Fruit fly (Drosophila melanogaster) S2 (cell line): ENCODE results near the gene CG8051.

Source experiments
- CG8478 ChIP-seq: fragments of >200 bp; optimal IDR thresholded peaks from 2 replicates; lab custom pipeline; 2018
- CTCF ChIP-seq, 2 experiments: fragments of >200 bp; optimal IDR thresholded peaks; 2 replicates each; lab custom pipeline; 2018

Gene CG8051

dm6 chrX:19318924-19319323 lies 11.2 kb upstream of the CG8051 start:
- no peak for TF ChIP-seq CG8478 (lab: Kevin White, UChicago)
- TF ChIP-seq CTCF (optimal IDR thresholded peaks at IDR 0.05; lab: Kevin White, UChicago), result no peak

DNA sequence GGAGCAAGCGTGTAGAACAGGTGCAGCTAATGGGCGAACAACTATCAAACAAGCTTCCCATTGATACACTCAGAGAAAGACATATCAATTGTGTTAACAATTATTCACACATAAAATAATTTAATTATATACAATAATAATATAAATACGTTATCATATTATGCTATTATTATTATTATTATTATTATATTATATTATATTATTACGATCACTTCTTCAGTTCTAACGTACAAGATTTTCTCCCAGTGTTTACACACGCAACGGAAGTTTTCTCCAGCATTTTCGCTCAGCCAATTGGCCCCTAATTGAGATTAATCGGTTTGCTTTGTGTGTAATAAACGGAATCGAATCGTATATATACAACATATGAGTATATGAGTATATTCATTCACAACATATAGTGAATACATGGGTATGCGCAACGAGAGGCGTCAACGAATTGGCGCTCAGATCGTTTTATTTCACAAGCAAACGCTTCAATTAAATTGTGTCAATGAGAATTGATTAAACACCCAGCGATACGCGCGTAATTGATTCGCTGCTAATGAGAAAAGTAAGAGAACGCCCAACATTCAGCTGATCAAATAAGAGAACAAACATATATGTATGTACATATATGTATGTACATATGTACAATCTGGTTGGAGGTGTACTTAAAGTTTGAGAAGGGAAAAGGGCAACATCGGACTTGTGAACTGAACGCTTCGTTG lies 9.5 kb upstream of the CG8051 start:
- TF ChIP-seq CG8478 (lab: Kevin White, UChicago) (no peak), CTCF (optimal IDR thresholded peaks at IDR 0.05; lab: Kevin White, UChicago) (no peak)

DNA sequence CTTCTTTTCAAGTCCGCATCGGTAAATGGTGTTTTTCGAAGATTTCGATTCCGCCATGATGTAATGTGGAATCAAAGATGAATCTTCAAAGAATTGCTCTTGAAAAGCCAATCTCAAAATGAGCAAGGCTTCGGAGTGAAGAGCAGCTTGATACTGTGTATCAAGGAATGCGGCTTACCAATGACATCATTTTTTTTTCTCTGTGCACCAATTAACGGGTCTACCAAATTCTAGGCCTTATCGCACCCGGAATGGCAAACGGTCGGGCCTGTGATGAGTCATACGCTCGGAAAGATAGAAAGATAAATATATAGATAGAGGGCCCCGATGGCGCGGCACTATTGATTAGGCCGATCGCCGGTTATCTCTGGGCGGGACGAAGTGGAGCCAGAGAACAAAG lies 8.9 kb upstream of the CG8051 start:
- TF ChIP-seq CTCF (optimal IDR thresholded peaks at IDR 0.05; lab: Kevin White, UChicago) (no peak), CG8478 (lab: Kevin White, UChicago) (no peak)

dm6 chrX:19315421-19316260 lies 7.9 kb upstream of the CG8051 start:
- no peak for TF ChIP-seq CG8478 (lab: Kevin White, UChicago)
- no peak for TF ChIP-seq CTCF (optimal IDR thresholded peaks at IDR 0.05; lab: Kevin White, UChicago)

DNA sequence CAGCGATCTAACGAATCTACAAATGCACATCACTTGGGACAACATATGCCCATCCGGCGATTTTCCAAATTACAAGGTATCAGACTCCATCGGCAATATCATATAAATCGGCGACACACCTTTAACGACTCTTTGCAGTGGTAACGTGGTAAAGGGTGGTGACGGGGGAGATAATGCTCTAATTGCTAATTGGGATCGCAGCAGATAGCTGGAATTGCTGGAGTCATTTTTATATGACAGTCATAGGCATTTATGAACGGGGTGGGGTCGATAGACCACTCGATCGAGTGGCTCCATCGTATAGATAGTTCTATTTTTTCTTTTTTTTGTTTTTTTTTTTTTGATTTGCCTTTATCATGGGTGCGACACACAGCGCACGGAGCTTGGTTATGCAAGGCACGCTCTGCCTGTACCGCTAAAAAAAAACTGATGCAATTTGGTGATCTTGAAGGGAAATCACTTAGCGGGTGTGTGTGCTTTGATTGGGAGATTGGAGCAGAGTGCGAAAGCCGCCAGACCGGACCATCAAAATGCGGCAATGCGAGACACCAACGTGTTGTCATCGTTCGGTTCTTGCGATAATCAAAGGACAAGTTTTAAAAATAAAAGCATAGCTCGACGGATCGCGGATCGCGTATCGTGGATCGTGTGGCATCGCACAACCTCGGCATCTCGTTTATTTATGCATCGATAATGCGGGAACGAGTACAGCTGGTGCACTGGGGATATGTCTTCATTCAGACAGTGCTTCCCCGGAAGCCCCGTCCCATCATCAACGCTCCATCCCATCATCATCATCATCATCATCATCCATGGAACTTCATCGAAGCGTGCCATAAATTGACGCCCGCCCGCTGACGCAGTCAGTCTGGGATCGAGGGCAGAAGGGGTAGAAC lies 6.8 kb upstream of the CG8051 start:
- no peak for TF ChIP-seq CG8478 (lab: Kevin White, UChicago)
- no peak for TF ChIP-seq CTCF (optimal IDR thresholded peaks at IDR 0.05; lab: Kevin White, UChicago)

dm6 chrX:19309648-19310047 lies 1.9 kb upstream of the CG8051 start:
- TF ChIP-seq CTCF (optimal IDR thresholded peaks at IDR 0.05; lab: Kevin White, UChicago) (no peak), CG8478 (lab: Kevin White, UChicago) (no peak)

DNA sequence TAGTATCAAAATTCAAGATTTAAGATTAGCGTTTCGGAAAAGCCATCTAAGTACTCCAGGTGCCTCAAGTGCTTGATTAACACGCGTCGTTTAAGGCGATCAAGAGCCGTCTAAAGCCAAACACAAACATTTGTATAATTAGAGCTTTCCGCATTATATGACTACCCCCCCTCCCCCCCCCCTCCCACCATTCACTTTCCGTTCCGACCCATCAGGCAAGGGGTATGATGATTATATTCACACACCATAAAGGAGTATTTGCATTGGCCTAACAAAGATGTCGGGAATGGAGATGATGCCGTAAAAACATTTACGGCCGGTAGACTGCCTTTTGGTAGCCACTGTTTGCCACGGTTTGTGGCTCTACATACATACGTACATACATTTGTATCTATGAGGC lies 1.2 kb downstream of the CG8051 start:
- TF ChIP-seq CG8478 (lab: Kevin White, UChicago) (no peak), CTCF (optimal IDR thresholded peaks at IDR 0.05; lab: Kevin White, UChicago) (no peak)

dm6 chrX:19305172-19305571 lies 2.6 kb downstream of the CG8051 start:
- TF ChIP-seq CG8478 (lab: Kevin White, UChicago) (no peak), CTCF (optimal IDR thresholded peaks at IDR 0.05; lab: Kevin White, UChicago) (no peak)

DNA sequence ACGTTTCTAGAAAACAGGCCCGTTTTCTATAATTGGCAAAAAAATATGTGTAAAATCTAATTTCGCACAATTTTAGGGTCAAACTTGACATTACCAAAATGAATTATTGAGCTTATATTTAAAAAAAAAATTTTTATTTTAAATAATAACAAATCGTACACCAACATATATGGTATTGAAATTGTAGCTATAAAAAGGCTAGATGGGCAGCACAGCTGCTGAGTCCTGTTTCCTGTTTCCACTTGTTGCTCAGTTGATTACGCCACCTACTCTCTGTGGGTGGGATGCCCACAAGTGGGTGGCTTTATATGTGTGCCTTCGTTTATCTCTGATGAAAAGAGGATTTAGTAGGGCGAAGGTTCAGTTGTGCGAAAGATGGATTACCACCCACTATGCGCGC lies 8.4 kb downstream of the CG8051 start:
- TF ChIP-seq CTCF (optimal IDR thresholded peaks at IDR 0.05; lab: Kevin White, UChicago) (no peak), CG8478 (lab: Kevin White, UChicago) (no peak)

DNA sequence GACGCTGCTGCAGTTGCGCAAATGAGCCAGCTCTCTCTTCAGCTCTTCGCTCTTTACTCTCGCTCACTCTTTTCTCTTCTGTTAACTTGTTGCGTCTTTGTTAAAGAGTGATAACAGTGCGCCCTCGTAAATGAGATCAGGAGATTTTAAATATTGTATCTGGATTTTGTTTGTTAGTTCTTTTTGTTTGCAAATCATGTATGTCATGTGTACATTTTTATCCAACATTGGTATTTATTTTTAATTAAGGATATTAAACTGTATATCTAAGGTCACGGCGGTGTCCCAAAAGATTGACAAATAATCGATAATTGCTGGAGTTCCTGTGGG lies 9.0 kb downstream of the CG8051 start:
- TF ChIP-seq CG8478 (lab: Kevin White, UChicago), result no peak
- no peak for TF ChIP-seq CTCF (optimal IDR thresholded peaks at IDR 0.05; lab: Kevin White, UChicago)

dm6 chrX:19297899-19298784 lies 9.6 kb downstream of the CG8051 start, which contains the start of gene CG8034:
CG8034 (minus strand) TSS chrX:19298162.
- TF ChIP-seq CTCF (optimal IDR thresholded peaks at IDR 0.05; lab: Kevin White, UChicago) (no peak), CG8478 (lab: Kevin White, UChicago) (no peak)

- TF ChIP-seq CG8478 (lab: Kevin White, UChicago) (no peak), CTCF (optimal IDR thresholded peaks at IDR 0.05; lab: Kevin White, UChicago) (no peak)
Observed at dm6 chrX:19295831-19296423, 11.8 kb downstream of the CG8051 start.

DNA sequence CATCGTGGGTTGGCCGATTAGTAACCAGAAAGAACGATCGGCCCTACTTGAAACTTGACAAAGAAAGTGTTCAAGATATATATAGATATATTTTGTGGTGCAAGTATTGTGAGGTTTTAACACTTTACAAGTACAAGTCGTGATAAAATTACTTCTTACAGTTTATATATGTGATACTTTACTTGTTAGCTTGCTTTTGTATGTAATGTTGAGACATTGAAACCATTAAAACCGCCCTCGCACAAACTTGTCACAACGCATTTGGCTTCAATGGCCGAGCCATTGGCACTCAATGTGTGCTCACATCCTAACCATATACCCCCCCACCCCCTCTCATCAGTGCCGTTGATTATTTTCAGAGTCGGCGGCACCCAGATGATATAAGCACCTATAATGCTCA lies 12.8 kb downstream of the CG8051 start:
- TF ChIP-seq CG8478 (lab: Kevin White, UChicago) (no peak), CTCF (optimal IDR thresholded peaks at IDR 0.05; lab: Kevin White, UChicago) (no peak)
